Comparison of ENCODE assay signal across 1 fruit fly cellular context in genomic region chr2L:14182896-14183550, dm6.
TF ChIP-seq lines count a peak whose summit lies in the region.

No protein-coding gene starts in this region.

TF ChIP-seq in whole organism, embryonic, 481 proteins besides CTCF, POLR2A, EP300 and RAD21 (continued from another document):
- TF ChIP-seq bsh (GFP tag; optimal IDR thresholded peaks at IDR 0.05; lab: Kevin White, UChicago) (no peak), Abd-B (GFP tag; optimal IDR thresholded peaks at IDR 0.05; lab: Kevin White, UChicago) (no peak), slp2 (GFP tag; optimal IDR thresholded peaks at IDR 0.05; lab: Kevin White, UChicago) (no peak), Blimp-1 (GFP tag; optimal IDR thresholded peaks at IDR 0.05; lab: Kevin White, UChicago) (peak; percentile 97), Ssrp (tag; optimal IDR thresholded peaks at IDR 0.05; lab: Kevin White, UChicago) (no peak)
